Fruit fly (Drosophila melanogaster) whole organism, pupa: ENCODE data around the gene CG34242.

Source experiments
- CG32121 ChIP-seq: fragments of 200-800 bp; sonication (Bioruptor generic); IDR thresholded peaks from 2 replicates; pipeline ENCODE4 v1.3.6; 2022; ENCODE audit warnings: missing biosample characterization, missing genetic modification characterization
- D1 ChIP-seq: fragments of 200-800 bp; sonication (Bioruptor generic); optimal IDR thresholded peaks from 2 replicates; lab custom pipeline; 2018; ENCODE audit warnings: missing biosample characterization, mild to moderate bottlenecking, missing genetic modification characterization, moderate library complexity

- no peak for TF ChIP-seq D1 (tag; lab: Kevin White, UChicago)
- TF ChIP-seq CG32121 = no peak
Measured at dm6 chr3L:12574867-12575266, 41.1 kb downstream of the CG34242 start.
